Fruit fly (Drosophila melanogaster) whole organism, adult: ENCODE measurements around the gene CG7168.

ENCODE experiments used
- CG11617 ChIP-seq: fragments of 200-800 bp; sonication (Bioruptor generic); optimal IDR thresholded peaks from 2 replicates; lab custom pipeline; 2017; ENCODE audit warnings: mild to moderate bottlenecking, missing biosample characterization, missing genetic modification reagents, missing genetic modification characterization
- CG12768 ChIP-seq: fragments of 200-800 bp; sonication (Bioruptor generic); optimal IDR thresholded peaks from 2 replicates; lab custom pipeline; 2017; ENCODE audit warnings: missing biosample characterization, missing genetic modification characterization, mild to moderate bottlenecking, moderate library complexity, missing genetic modification reagents
- CG14711 ChIP-seq: fragments of 200-800 bp; sonication (Bioruptor generic); optimal IDR thresholded peaks from 2 replicates; lab custom pipeline; 2018; ENCODE audit warnings: missing biosample characterization, mild to moderate bottlenecking, missing genetic modification characterization, moderate library complexity
- CG1620 ChIP-seq: fragments of 200-800 bp; sonication (Bioruptor generic); optimal IDR thresholded peaks from 2 replicates; lab custom pipeline; 2016; ENCODE audit warnings: missing biosample characterization, missing genetic modification characterization
- CG33017 ChIP-seq: fragments of 200-800 bp; sonication (Bioruptor generic); optimal IDR thresholded peaks from 2 replicates; lab custom pipeline; 2018; ENCODE audit warnings: missing biosample characterization, mild to moderate bottlenecking, missing genetic modification characterization, moderate library complexity
- CG5204 ChIP-seq: fragments of 200-800 bp; sonication (Bioruptor generic); optimal IDR thresholded peaks from 2 replicates; lab custom pipeline; 2016; ENCODE audit warnings: missing biosample characterization, missing genetic modification characterization
- CG7045 ChIP-seq: fragments of 200-800 bp; sonication (Bioruptor generic); optimal IDR thresholded peaks from 2 replicates; lab custom pipeline; 2017; ENCODE audit warnings: missing biosample characterization, mild to moderate bottlenecking, missing genetic modification characterization
- CG7101 ChIP-seq: fragments of 200-800 bp; sonication (Bioruptor generic); optimal IDR thresholded peaks from 2 replicates; lab custom pipeline; 2018; ENCODE audit warnings: missing biosample characterization, mild to moderate bottlenecking, missing genetic modification characterization, moderate library complexity
- Clk ChIP-seq: fragments of 200-800 bp; sonication (Bioruptor generic); optimal IDR thresholded peaks from 2 replicates; lab custom pipeline; 2017; ENCODE audit warnings: missing biosample characterization, missing genetic modification characterization
- Crg-1 ChIP-seq: fragments of 200-800 bp; sonication (Bioruptor generic); optimal IDR thresholded peaks from 2 replicates; lab custom pipeline; 2016; ENCODE audit warnings: missing biosample characterization, missing genetic modification characterization
- Hr96 ChIP-seq: fragments of 200-800 bp; sonication (Bioruptor generic); optimal IDR thresholded peaks from 2 replicates; lab custom pipeline; 2016; ENCODE audit warnings: missing biosample characterization, missing genetic modification characterization
- Mnt ChIP-seq: fragments of 200-800 bp; sonication (Bioruptor generic); optimal IDR thresholded peaks from 2 replicates; lab custom pipeline; 2016; ENCODE audit warnings: missing biosample characterization, mild to moderate bottlenecking, missing genetic modification characterization
- bab1 ChIP-seq: fragments of 200-800 bp; sonication (Bioruptor generic); optimal IDR thresholded peaks from 3 replicates; lab custom pipeline; 2019; ENCODE audit warnings: missing biosample characterization, mild to moderate bottlenecking, missing genetic modification characterization, moderate library complexity
- cic ChIP-seq: fragments of 200-800 bp; sonication (Bioruptor generic); optimal IDR thresholded peaks from 2 replicates; lab custom pipeline; 2017; ENCODE audit warnings: missing biosample characterization, mild to moderate bottlenecking, missing genetic modification characterization, moderate library complexity
- cnc ChIP-seq, 2 experiments: fragments of >200 bp; optimal IDR thresholded peaks; 2 replicates each; lab custom pipeline; 2017
- kay ChIP-seq: fragments of 200-800 bp; sonication (Bioruptor generic); peaks from one replicate; lab custom pipeline; 2016; ENCODE audit warnings: missing biosample characterization, missing genetic modification characterization, borderline replicate concordance
- ovo ChIP-seq: fragments of 200-800 bp; sonication (Bioruptor generic); optimal IDR thresholded peaks from 2 replicates; lab custom pipeline; 2016; ENCODE audit warnings: missing biosample characterization, missing genetic modification characterization
- pad ChIP-seq: fragments of 200-800 bp; sonication (Bioruptor generic); optimal IDR thresholded peaks from 3 replicates; lab custom pipeline; 2017; ENCODE audit warnings: missing biosample characterization, missing genetic modification characterization, mild to moderate bottlenecking, moderate library complexity, missing genetic modification reagents
- tj ChIP-seq: fragments of 200-800 bp; sonication (Bioruptor generic); optimal IDR thresholded peaks from 3 replicates; lab custom pipeline; 2017; ENCODE audit warnings: missing biosample characterization, mild to moderate bottlenecking, missing genetic modification characterization, moderate library complexity
- toe ChIP-seq: fragments of 200-800 bp; sonication (Bioruptor generic); optimal IDR thresholded peaks from 2 replicates; lab custom pipeline; 2016; ENCODE audit warnings: missing biosample characterization, missing genetic modification characterization

CG7168 gene

dm6 chr3R:18252578-18252977, 26.7 kb upstream of the CG7168 start, which contains the start of gene CG12320:
Gene CG12320 (minus strand): TSS chr3R:18252734.
- peak; percentile 45 for TF ChIP-seq bab1 (GFP tag; lab: Kevin White, UChicago)
- TF ChIP-seq cnc (optimal IDR thresholded peaks at IDR 0.05; lab: Kevin White, UChicago): no peak

- TF ChIP-seq ovo (GFP tag; lab: Kevin White, UChicago) (no peak), CG5204 (GFP tag; lab: Kevin White, UChicago) (no peak), CG12768 (no peak), CG33017 (tag; lab: Kevin White, UChicago) (no peak), CG14711 (tag; lab: Kevin White, UChicago) (no peak), Hr96 (no peak), Clk (GFP tag; lab: Kevin White, UChicago) (no peak), Crg-1 (no peak), CG11617 (GFP tag; lab: Kevin White, UChicago) (no peak), tj (GFP tag; lab: Kevin White, UChicago) (no peak), kay (GFP tag; lab: Kevin White, UChicago) (no peak), toe (no peak), CG7101 (tag; lab: Kevin White, UChicago) (no peak), bab1 (GFP tag; lab: Kevin White, UChicago) (no peak)
Observed at dm6 chr3R:18251876-18252275, 26.0 kb upstream of the CG7168 start.

- TF ChIP-seq pad: no peak
- no peak for TF ChIP-seq CG11617 (GFP tag; lab: Kevin White, UChicago)
- peak; percentile 26 for TF ChIP-seq tj (GFP tag; lab: Kevin White, UChicago)
Observed at dm6 chr3R:18250815-18251214, 24.9 kb upstream of the CG7168 start, which contains the start of gene CG18598. Gene CG18598 (plus strand): TSS chr3R:18251115.

dm6 chr3R:18249268-18249667, 23.4 kb upstream of the CG7168 start:
- no peak for TF ChIP-seq cic (GFP tag; lab: Kevin White, UChicago)
- no peak for TF ChIP-seq kay (GFP tag; lab: Kevin White, UChicago)
- no peak for TF ChIP-seq toe
- TF ChIP-seq CG5204 (GFP tag; lab: Kevin White, UChicago): no peak
- TF ChIP-seq CG1620: no peak
- peak; percentile 43 for TF ChIP-seq ovo (GFP tag; lab: Kevin White, UChicago)
- TF ChIP-seq tj (GFP tag; lab: Kevin White, UChicago): peak; percentile 46
- TF ChIP-seq CG14711 (tag; lab: Kevin White, UChicago): no peak
- no peak for TF ChIP-seq bab1 (GFP tag; lab: Kevin White, UChicago)
- peak; percentile 19 for TF ChIP-seq pad
- TF ChIP-seq CG7101 (tag; lab: Kevin White, UChicago): no peak
- no peak for TF ChIP-seq Hr96
- no peak for TF ChIP-seq Mnt (GFP tag; lab: Kevin White, UChicago)

dm6 chr3R:18246041-18246440, 20.2 kb upstream of the CG7168 start:
- TF ChIP-seq pad: no peak
- no peak for TF ChIP-seq CG1620
- peak; percentile 84 for TF ChIP-seq cic (GFP tag; lab: Kevin White, UChicago)
- no peak for TF ChIP-seq Clk (GFP tag; lab: Kevin White, UChicago)
- TF ChIP-seq CG5204 (GFP tag; lab: Kevin White, UChicago): no peak
- no peak for TF ChIP-seq CG33017 (tag; lab: Kevin White, UChicago)
- no peak for TF ChIP-seq toe
- peak; percentile 68 for TF ChIP-seq CG12768
- no peak for TF ChIP-seq kay (GFP tag; lab: Kevin White, UChicago)
- TF ChIP-seq CG7045: no peak
- TF ChIP-seq bab1 (GFP tag; lab: Kevin White, UChicago): peak; percentile 19
- no peak for TF ChIP-seq Crg-1
- TF ChIP-seq CG14711 (tag; lab: Kevin White, UChicago): no peak
- peak in 1 of 2 experiments; percentile 83 for TF ChIP-seq cnc (optimal IDR thresholded peaks at IDR 0.05; lab: Kevin White, UChicago)
- TF ChIP-seq ovo (GFP tag; lab: Kevin White, UChicago): no peak
- TF ChIP-seq CG7101 (tag; lab: Kevin White, UChicago): no peak
- no peak for TF ChIP-seq Hr96
- no peak for TF ChIP-seq CG11617 (GFP tag; lab: Kevin White, UChicago)
- no peak for TF ChIP-seq Mnt (GFP tag; lab: Kevin White, UChicago)
- peak; percentile 95 for TF ChIP-seq tj (GFP tag; lab: Kevin White, UChicago)

dm6 chr3R:18245044-18245596, 19.2 kb upstream of the CG7168 start:
- TF ChIP-seq Crg-1 (no peak), kay (GFP tag; lab: Kevin White, UChicago) (peak; percentile 73), CG7101 (tag; lab: Kevin White, UChicago) (no peak), CG33017 (tag; lab: Kevin White, UChicago) (no peak), Hr96 (no peak), CG12768 (no peak), toe (no peak), cic (GFP tag; lab: Kevin White, UChicago) (no peak), CG7045 (no peak), pad (no peak), ovo (GFP tag; lab: Kevin White, UChicago) (peak; percentile 73), Mnt (GFP tag; lab: Kevin White, UChicago) (no peak), cnc (optimal IDR thresholded peaks at IDR 0.05; lab: Kevin White, UChicago) (no peak), tj (GFP tag; lab: Kevin White, UChicago) (no peak), bab1 (GFP tag; lab: Kevin White, UChicago) (no peak), CG14711 (tag; lab: Kevin White, UChicago) (peak; percentile 80), Clk (GFP tag; lab: Kevin White, UChicago) (no peak), CG11617 (GFP tag; lab: Kevin White, UChicago) (no peak), CG5204 (GFP tag; lab: Kevin White, UChicago) (no peak)
